Worm (Caenorhabditis elegans): ENCODE data around the gene K10G6.5.

DNA sequence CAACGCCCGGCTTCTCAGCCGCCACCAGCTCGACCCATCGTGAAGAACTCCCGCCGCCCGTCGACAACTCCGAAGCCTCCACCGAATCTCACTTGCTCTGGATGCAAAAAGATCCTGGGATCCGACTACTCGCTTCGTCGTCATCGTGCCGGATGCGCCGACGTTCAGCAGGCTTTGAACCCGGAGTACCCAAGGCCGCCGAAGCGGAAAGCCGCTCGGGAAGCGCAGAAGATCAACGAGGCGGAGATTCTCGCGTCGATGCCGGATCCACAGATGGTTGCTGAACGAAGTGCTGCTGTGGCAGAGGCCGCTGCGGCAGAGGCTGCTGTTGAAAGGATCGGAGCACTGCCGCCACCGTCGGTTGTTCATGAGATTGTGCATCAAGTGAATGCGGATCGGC is 18.2 kb upstream of the K10G6.5 start:
- TF ChIP-seq snpc-4 (tag; optimal IDR thresholded peaks at IDR 0.05), result no peak
- TF ChIP-seq ceh-82 (tag; optimal IDR thresholded peaks at IDR 0.05), result no peak
- no peak for TF ChIP-seq ceh-9 (tag; optimal IDR thresholded peaks at IDR 0.05)
- TF ChIP-seq nhr-76 (tag; optimal IDR thresholded peaks at IDR 0.05), result no peak
- no peak for TF ChIP-seq nhr-28 (tag; optimal IDR thresholded peaks at IDR 0.05)
- no peak for TF ChIP-seq nhr-25 (tag; optimal IDR thresholded peaks at IDR 0.05)
- no peak for TF ChIP-seq mdl-1 (tag; optimal IDR thresholded peaks at IDR 0.05)
- TF ChIP-seq unc-62 (GFP tag; optimal IDR thresholded peaks at IDR 0.05), result no peak
- TF ChIP-seq lin-15B (tag; optimal IDR thresholded peaks at IDR 0.05), result no peak
- no peak for TF ChIP-seq elt-2 (tag; optimal IDR thresholded peaks at IDR 0.05)
- no peak for TF ChIP-seq fkh-10 (GFP tag; optimal IDR thresholded peaks at IDR 0.05)
